Worm (Caenorhabditis elegans) whole organism, L4 larva: ENCODE measurements around the gene rgs-1.

ENCODE experiments used
- F10B5.3 ChIP-seq: sonication (generic microtip); optimal IDR thresholded peaks from 2 replicates; lab custom pipeline; 2016; ENCODE audit warnings: mild to moderate bottlenecking, missing genetic modification characterization, missing compliant biosample characterization
- F26F4.8 ChIP-seq: fragments of 200-800 bp; sonication (Bioruptor generic); conservative IDR thresholded peaks from 2 replicates; pipeline ENCODE4 v1.3.6; 2022; ENCODE audit warnings: missing genetic modification characterization, missing compliant biosample characterization
- T26A8.4 ChIP-seq: fragments of 200-800 bp; sonication (Bioruptor generic); IDR thresholded peaks from 2 replicates; pipeline ENCODE4 v1.3.6; 2022; ENCODE audit warnings: missing genetic modification characterization, missing compliant biosample characterization
- ZK546.5 ChIP-seq, 2 experiments: sonication (generic microtip); optimal IDR thresholded peaks; 2 replicates each; lab custom pipeline; 2017; ENCODE audit warnings: missing biosample characterization in 2 of 2, missing genetic modification characterization in 2 of 2
- aha-1 ChIP-seq: fragments of 150-350 bp; peaks from one replicate; lab custom pipeline; 2014; ENCODE audit warnings: missing biosample characterization, missing genetic modification characterization
- aly-2 ChIP-seq: sonication (generic microtip); optimal IDR thresholded peaks from 2 replicates; lab custom pipeline; 2018; ENCODE audit warnings: missing biosample characterization, missing genetic modification characterization
- attf-4 ChIP-seq: sonication (generic microtip); optimal IDR thresholded peaks from 3 replicates; lab custom pipeline; 2017; ENCODE audit warnings: missing biosample characterization, missing genetic modification characterization
- ceh-44 ChIP-seq: fragments of 200-800 bp; sonication (Bioruptor generic); IDR thresholded peaks from 2 replicates; pipeline ENCODE4 v1.3.6; 2022; ENCODE audit warnings: missing genetic modification reagents, missing genetic modification characterization, missing compliant biosample characterization
- ces-1 ChIP-seq: fragments of 150-350 bp; sonication (generic microtip); optimal IDR thresholded peaks from 4 replicates; lab custom pipeline; 2014; ENCODE audit warnings: missing biosample characterization, missing genetic modification reagents, missing genetic modification characterization
- ctbp-1 ChIP-seq: fragments of 200-800 bp; sonication (Bioruptor generic); IDR thresholded peaks from 2 replicates; pipeline ENCODE4 v1.3.6; 2022; ENCODE audit warnings: missing genetic modification reagents, missing genetic modification characterization, missing compliant biosample characterization
- daf-8 ChIP-seq: fragments of 200-800 bp; sonication (Bioruptor generic); IDR thresholded peaks from 2 replicates; pipeline ENCODE4 v1.3.6; 2022; ENCODE audit warnings: missing genetic modification characterization, missing compliant biosample characterization
- dmd-6 ChIP-seq: fragments of 200-800 bp; sonication (Bioruptor generic); IDR thresholded peaks from 2 replicates; pipeline ENCODE4 v1.3.6; 2022; ENCODE audit warnings: missing genetic modification reagents, missing genetic modification characterization, missing compliant biosample characterization
- dmd-9 ChIP-seq: fragments of 200-800 bp; sonication (Bioruptor generic); IDR thresholded peaks from 2 replicates; pipeline ENCODE4 v1.3.6; 2022; ENCODE audit warnings: missing genetic modification reagents, missing genetic modification characterization, missing compliant biosample characterization
- egl-27 ChIP-seq: sonication (generic microtip); optimal IDR thresholded peaks from 3 replicates; lab custom pipeline; 2017; ENCODE audit warnings: missing biosample characterization, missing genetic modification reagents, missing genetic modification characterization
- fos-1 ChIP-seq: fragments of 150-350 bp; optimal IDR thresholded peaks from 2 replicates; lab custom pipeline; 2014; ENCODE audit warnings: missing biosample characterization, missing genetic modification characterization
- hif-1 ChIP-seq, 2 experiments: sonication (generic microtip); optimal IDR thresholded peaks; 2 replicates each; lab custom pipeline; 2016 to 2017; ENCODE audit warnings: missing compliant biosample characterization in 2 of 2, missing genetic modification characterization in 2 of 2, missing genetic modification reagents in 2 of 2, missing genotype in 2 of 2, mild to moderate bottlenecking in 1 of 2
- hlh-30 ChIP-seq: sonication (generic microtip); optimal IDR thresholded peaks from 2 replicates; lab custom pipeline; 2017; ENCODE audit warnings: antibody characterized with exemption, mild to moderate bottlenecking, missing genetic modification characterization, missing compliant biosample characterization; ENCODE audit not compliant: insufficient read depth
- lin-1 ChIP-seq: fragments of 200-800 bp; sonication (Bioruptor generic); IDR thresholded peaks from 2 replicates; pipeline ENCODE4 v1.3.6; 2022; ENCODE audit warnings: missing genetic modification reagents, missing genetic modification characterization, missing compliant biosample characterization
- lin-38 ChIP-seq: fragments of 200-800 bp; sonication (Bioruptor generic); IDR thresholded peaks from 2 replicates; pipeline ENCODE4 v1.3.6; 2022; ENCODE audit warnings: missing genetic modification reagents, missing genetic modification characterization, missing compliant biosample characterization
- mxl-3 ChIP-seq: fragments of 200-800 bp; sonication (Bioruptor generic); optimal IDR thresholded peaks from 2 replicates; lab custom pipeline; 2018; ENCODE audit warnings: mild to moderate bottlenecking, missing genetic modification characterization, missing compliant biosample characterization
- nhr-111 ChIP-seq: fragments of 200-800 bp; sonication (Bioruptor generic); optimal IDR thresholded peaks from 2 replicates; lab custom pipeline; 2018; ENCODE audit warnings: mild to moderate bottlenecking, missing genetic modification characterization, missing compliant biosample characterization
- nhr-237 ChIP-seq: sonication (generic microtip); optimal IDR thresholded peaks from 2 replicates; lab custom pipeline; 2017; ENCODE audit warnings: missing biosample characterization, missing genetic modification characterization
- skn-1 ChIP-seq: fragments of 150-350 bp; optimal IDR thresholded peaks from 2 replicates; lab custom pipeline; 2014; ENCODE audit warnings: missing biosample characterization, missing genetic modification characterization
- spr-1 ChIP-seq: sonication (generic microtip); optimal IDR thresholded peaks from 2 replicates; lab custom pipeline; 2016; ENCODE audit warnings: mild to moderate bottlenecking, missing genetic modification characterization, missing compliant biosample characterization
- spr-3 ChIP-seq: fragments of 200-800 bp; sonication (Bioruptor generic); optimal IDR thresholded peaks from 2 replicates; lab custom pipeline; 2018; ENCODE audit warnings: mild to moderate bottlenecking, missing genetic modification characterization, missing compliant biosample characterization
- unc-39 ChIP-seq: sonication (generic microtip); optimal IDR thresholded peaks from 2 replicates; lab custom pipeline; 2017; ENCODE audit warnings: missing biosample characterization, missing genetic modification characterization
- unc-62 ChIP-seq, 3 experiments: fragments of 150-350 bp in 1 of 3; sonication (generic microtip); optimal IDR thresholded peaks in 2 of 3; peaks in 1 of 3; 1 replicate in 1 of 3; 2 replicates in 2 of 3; lab custom pipeline; 2014 to 2017; ENCODE audit warnings: missing biosample characterization in 3 of 3, missing genetic modification characterization in 3 of 3, missing genetic modification reagents in 3 of 3, missing genotype in 1 of 3
- zip-11 ChIP-seq: fragments of 200-800 bp; sonication (Bioruptor generic); IDR thresholded peaks from 2 replicates; pipeline ENCODE4 v1.3.6; 2022; ENCODE audit warnings: missing genetic modification characterization, missing compliant biosample characterization

rgs-1 gene

ce11 chrIII:9997890-9998289 lies 18.5 kb downstream of the rgs-1 start, which contains the start of gene pqn-8:
TSS of gene pqn-8 (minus strand) at chrIII:9997990.
- TF ChIP-seq fos-1 (tag; lab: Kevin White, UChicago): no peak
- no peak for TF ChIP-seq spr-3 (GFP tag; lab: Kevin White, UChicago)
- TF ChIP-seq hif-1 (tag; optimal IDR thresholded peaks at IDR 0.05; lab: Kevin White, UChicago): no peak
- no peak for TF ChIP-seq egl-27 (tag; lab: Kevin White, UChicago)
- no peak for TF ChIP-seq F10B5.3 (tag; lab: Kevin White, UChicago)
- TF ChIP-seq nhr-237 (tag; lab: Kevin White, UChicago): no peak
- no peak for TF ChIP-seq lin-38 (GFP tag; lab: Robert Waterston, UW)
- no peak for TF ChIP-seq hlh-30 (tag; lab: Kevin White, UChicago)
- TF ChIP-seq, all 104 proteins: peak for 0

DNA sequence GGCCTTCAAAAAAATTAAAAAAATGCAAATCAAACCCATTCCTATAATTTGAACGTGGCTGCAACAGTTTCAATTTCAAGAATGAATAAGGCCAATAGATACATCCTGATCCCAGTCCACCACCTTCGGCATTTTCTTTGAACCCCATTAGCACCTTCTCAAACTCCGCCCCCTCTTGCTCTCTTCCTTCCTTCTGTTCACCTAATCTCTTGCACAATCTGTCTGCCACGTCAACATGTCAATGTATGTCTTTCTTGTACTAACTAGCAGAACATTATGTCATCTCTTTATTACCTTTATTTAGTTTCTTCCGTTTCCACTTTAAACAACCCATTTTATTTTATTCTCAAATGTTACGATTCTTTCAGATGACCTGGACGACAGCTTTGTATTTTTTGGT lies 22.8 kb downstream of the rgs-1 start, which contains the start of gene C05B5.4:
Gene C05B5.4, plus strand, starts transcription at position 351 of the 400 bp plus-strand sequence.
- TF ChIP-seq unc-62 (GFP tag; optimal IDR thresholded peaks at IDR 0.05 in 1 of 2; lab: Kevin White, UChicago) (peak in 1 of 2 experiments; percentile 53), unc-62 (tag; optimal IDR thresholded peaks at IDR 0.05; lab: Kevin White, UChicago) (no peak), dmd-9 (GFP tag; lab: Robert Waterston, UW) (no peak), mxl-3 (no peak), ZK546.5 (tag; optimal IDR thresholded peaks at IDR 0.05; lab: Kevin White, UChicago) (no peak)

- no peak for TF ChIP-seq F26F4.8 (GFP tag; lab: Robert Waterston, UW)
Measured at ce11 chrIII:9991324-9991723, 25.0 kb downstream of the rgs-1 start.

DNA sequence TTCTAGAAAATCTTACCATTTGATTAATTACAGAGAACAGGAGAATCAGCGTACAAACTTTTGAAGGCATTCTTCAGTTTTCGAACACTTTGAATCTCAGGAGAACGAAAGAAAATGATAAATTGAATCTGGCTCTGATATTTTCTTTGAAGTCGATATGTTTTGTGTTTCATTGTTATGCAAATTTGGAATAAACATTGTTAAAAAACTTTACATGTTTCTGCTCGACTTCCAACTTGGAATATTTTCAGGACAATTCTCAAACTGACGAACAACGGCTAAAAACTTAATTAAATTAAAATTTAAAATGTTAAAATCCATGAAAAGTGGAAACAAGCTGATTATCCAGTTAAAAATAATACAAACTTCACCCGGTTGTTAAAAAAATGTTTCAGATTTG lies 28.0 kb downstream of the rgs-1 start, which contains the start of gene C05B5.1:
Gene C05B5.1, minus strand, starts transcription at position 101 of the 400 bp plus-strand sequence.
- TF ChIP-seq daf-8 (GFP tag; lab: Robert Waterston, UW) (no peak), unc-39 (no peak), fos-1 (tag; lab: Kevin White, UChicago) (no peak), T26A8.4 (GFP tag; lab: Robert Waterston, UW) (no peak), aly-2 (tag; lab: Kevin White, UChicago) (no peak)

DNA sequence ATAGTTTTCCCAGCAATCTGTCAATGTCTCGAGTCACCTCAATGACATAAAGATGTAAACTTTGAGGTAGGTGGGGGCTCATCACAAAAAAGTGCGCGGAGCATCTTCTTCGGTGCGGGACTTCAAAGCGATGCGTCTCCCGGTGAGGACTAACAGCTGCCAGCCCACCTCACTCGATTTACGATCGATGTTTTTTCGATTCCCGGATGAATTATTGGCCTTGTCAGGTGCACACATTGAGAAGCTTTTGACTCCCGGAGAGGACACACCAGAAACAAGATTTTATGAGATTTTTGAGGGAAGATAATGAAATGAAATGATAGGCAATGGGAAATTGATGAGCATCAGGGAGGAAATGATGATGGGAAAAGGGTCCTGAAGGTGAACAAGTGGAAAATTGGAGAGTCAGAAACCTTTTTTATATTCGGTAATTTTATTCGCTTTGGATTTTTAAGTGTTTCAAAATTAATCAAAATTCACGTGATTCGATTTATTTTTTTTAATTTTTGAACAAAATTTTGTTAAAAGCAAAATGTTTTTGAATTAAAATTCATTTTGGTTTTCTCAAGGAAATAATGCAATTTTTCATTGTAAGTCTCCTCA lies 29.4 kb downstream of the rgs-1 start, which contains the start of gene C05B5.12:
Gene C05B5.12, plus strand, starts transcription at position 553 of the 603 bp plus-strand sequence.
- no peak for TF ChIP-seq attf-4 (tag; lab: Kevin White, UChicago)
- TF ChIP-seq dmd-9 (GFP tag; lab: Robert Waterston, UW): no peak
- TF ChIP-seq dmd-6 (GFP tag; lab: Robert Waterston, UW): no peak
- TF ChIP-seq nhr-111 (GFP tag; lab: Kevin White, UChicago): no peak
- TF ChIP-seq aha-1 (tag; lab: Kevin White, UChicago): peak; percentile 61
- no peak for TF ChIP-seq lin-1 (GFP tag; lab: Robert Waterston, UW)
- no peak for TF ChIP-seq zip-11 (GFP tag; lab: Robert Waterston, UW)
- no peak for TF ChIP-seq spr-1 (tag; lab: Kevin White, UChicago)
- no peak for TF ChIP-seq skn-1 (tag; lab: Kevin White, UChicago)

DNA sequence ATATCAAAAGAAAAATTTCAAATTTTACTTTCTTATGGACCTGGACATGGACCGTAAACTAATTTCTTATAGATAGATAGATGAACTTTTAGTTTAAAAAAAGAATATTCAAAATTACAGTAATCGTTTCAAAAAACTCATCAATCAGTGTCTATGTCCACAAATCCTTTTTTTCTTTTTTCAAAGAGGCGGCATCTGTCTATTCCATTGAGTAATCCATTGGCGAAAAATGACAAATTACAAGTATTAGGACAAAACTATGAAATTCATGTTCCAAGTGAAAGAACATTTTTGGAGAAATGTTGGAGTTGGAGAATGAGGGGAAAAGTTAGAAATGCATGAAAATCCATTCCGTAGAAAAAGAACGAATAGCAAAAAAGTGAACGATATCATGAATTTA lies 30.8 kb downstream of the rgs-1 start:
- no peak for TF ChIP-seq ceh-44 (GFP tag; lab: Robert Waterston, UW)
- TF ChIP-seq ces-1 (GFP tag; lab: Kevin White, UChicago): no peak
- TF ChIP-seq ctbp-1: no peak
- no peak for TF ChIP-seq fos-1 (tag; lab: Kevin White, UChicago)
- TF ChIP-seq, all 104 proteins: peak for 0
